Fruit fly (Drosophila melanogaster): ENCODE measurements around the gene CG17803.

Gene CG17803

DNA sequence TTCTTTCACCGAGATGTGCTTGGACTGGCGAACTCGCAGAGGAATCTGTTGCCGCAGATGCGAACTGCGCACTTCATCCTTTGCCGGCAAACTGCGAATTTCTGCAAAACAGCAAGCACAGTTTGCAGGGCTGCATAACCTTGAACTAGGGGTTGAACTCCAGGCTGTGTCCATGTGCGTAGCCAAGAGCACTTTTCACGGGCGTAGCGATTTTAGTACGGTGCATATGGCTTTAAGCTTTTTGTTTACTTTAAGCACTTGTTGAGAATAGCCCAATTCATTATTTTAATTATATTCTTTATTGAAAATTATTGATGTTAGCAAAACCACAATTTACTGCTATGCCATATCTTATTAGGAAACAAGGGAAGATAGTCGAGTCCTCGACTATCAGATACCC is at the start of gene CG17803:
Gene CG17803 (minus strand): TSS at position 249 of the 400 bp plus-strand sequence.
- TF ChIP-seq spab (GFP tag; optimal IDR thresholded peaks at IDR 0.05) (no peak), eg (GFP tag; IDR thresholded peaks at IDR 0.05) (no peak), fd59A (GFP tag; optimal IDR thresholded peaks at IDR 0.05) (no peak), cyc (GFP tag; optimal IDR thresholded peaks at IDR 0.05) (no peak), Lpt (GFP tag; optimal IDR thresholded peaks at IDR 0.05) (no peak), Sox102F (GFP tag; optimal IDR thresholded peaks at IDR 0.05) (no peak), CG8119 (GFP tag; IDR thresholded peaks at IDR 0.05) (no peak), Ets96B (tag; optimal IDR thresholded peaks at IDR 0.05) (no peak), Hr39 (GFP tag; optimal IDR thresholded peaks at IDR 0.05) (no peak), CG9139 (GFP tag; optimal IDR thresholded peaks at IDR 0.05) (no peak), CG11902 (GFP tag; optimal IDR thresholded peaks at IDR 0.05) (no peak), CG10631 (GFP tag; optimal IDR thresholded peaks at IDR 0.05) (no peak), Sox15 (GFP tag; optimal IDR thresholded peaks at IDR 0.05) (no peak), CG7368 (GFP tag; optimal IDR thresholded peaks at IDR 0.05) (no peak), ss (GFP tag; optimal IDR thresholded peaks at IDR 0.05) (no peak)

DNA sequence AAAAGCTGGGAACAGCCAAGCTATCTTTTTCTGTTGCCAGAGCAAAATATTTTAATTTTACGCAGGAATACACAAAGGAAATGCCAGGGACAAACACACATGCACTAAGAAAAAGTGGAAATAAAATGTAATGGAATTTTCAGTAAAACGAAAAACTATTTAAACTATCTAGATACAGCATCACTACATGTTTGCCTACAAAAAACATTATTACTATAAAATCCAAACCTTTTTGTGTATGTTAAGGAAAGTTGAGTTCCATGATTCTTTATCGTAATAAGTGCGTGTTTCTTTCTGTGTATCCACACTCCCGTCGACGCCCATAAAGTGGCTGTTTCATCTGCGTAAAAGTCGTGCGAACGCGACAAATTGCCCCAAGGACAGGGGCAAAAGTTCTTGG is 47.9 kb upstream of the CG17803 start:
- TF ChIP-seq CG15336 (GFP tag; IDR thresholded peaks at IDR 0.05) (no peak), CG8632 (GFP tag; optimal IDR thresholded peaks at IDR 0.05) (no peak), CG9139 (GFP tag; optimal IDR thresholded peaks at IDR 0.05) (no peak), CG8319 (GFP tag; optimal IDR thresholded peaks at IDR 0.05) (no peak), net (GFP tag; optimal IDR thresholded peaks at IDR 0.05) (no peak), CG34406 (GFP tag; optimal IDR thresholded peaks at IDR 0.05) (no peak), Sox15 (GFP tag; optimal IDR thresholded peaks at IDR 0.05) (no peak), salr (GFP tag; optimal IDR thresholded peaks at IDR 0.05) (no peak), svp (GFP tag) (peak; percentile 19), fd59A (GFP tag; optimal IDR thresholded peaks at IDR 0.05) (no peak), ss (GFP tag; optimal IDR thresholded peaks at IDR 0.05) (peak in 1 of 2 experiments; percentile 14), Ets96B (tag; optimal IDR thresholded peaks at IDR 0.05) (peak; percentile 1), fd85E (GFP tag; optimal IDR thresholded peaks at IDR 0.05) (no peak), esn (GFP tag; optimal IDR thresholded peaks at IDR 0.05) (no peak), CG11294 (GFP tag; IDR thresholded peaks at IDR 0.05) (no peak), topi (GFP tag; optimal IDR thresholded peaks at IDR 0.05) (no peak), Sox14 (GFP tag; optimal IDR thresholded peaks at IDR 0.05) (no peak), Eip78C (GFP tag) (peak; percentile 28), CG4318 (GFP tag; optimal IDR thresholded peaks at IDR 0.05) (no peak), CG1621 (tag; optimal IDR thresholded peaks at IDR 0.05) (no peak), CG10669 (GFP tag; optimal IDR thresholded peaks at IDR 0.05) (peak; percentile 1), acj6 (GFP tag; optimal IDR thresholded peaks at IDR 0.05) (no peak), eg (GFP tag; IDR thresholded peaks at IDR 0.05) (no peak), Sox102F (GFP tag; optimal IDR thresholded peaks at IDR 0.05) (no peak)

DNA sequence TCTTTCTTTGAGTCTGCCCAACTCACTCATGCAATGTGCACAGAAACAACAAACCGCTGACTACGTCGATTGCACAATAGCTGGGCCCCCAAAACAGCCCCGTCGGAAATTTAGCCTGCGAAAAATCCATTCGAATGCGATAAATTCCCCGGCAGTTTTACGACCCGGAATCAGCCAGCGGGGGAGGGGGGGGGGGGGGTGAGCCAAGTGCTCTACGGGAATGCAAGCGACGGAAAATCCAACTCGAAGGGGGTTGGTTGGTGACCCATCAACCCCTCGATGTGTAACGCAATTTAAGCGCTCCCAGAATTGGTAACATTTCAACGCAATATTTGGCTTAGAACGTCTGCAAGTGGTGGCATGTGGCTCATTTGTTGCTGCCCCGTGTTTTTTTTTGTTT is 45.7 kb upstream of the CG17803 start:
- TF ChIP-seq CG34406 (GFP tag; optimal IDR thresholded peaks at IDR 0.05) (no peak), CG11902 (GFP tag; optimal IDR thresholded peaks at IDR 0.05) (no peak), Eip93F (GFP tag; optimal IDR thresholded peaks at IDR 0.05) (no peak), CG1621 (tag; optimal IDR thresholded peaks at IDR 0.05) (no peak), CG11762 (GFP tag; optimal IDR thresholded peaks at IDR 0.05; ENCODE audit: insufficient read depth) (no peak), Ets96B (tag; optimal IDR thresholded peaks at IDR 0.05) (no peak), topi (GFP tag; optimal IDR thresholded peaks at IDR 0.05) (no peak), Sox102F (GFP tag; optimal IDR thresholded peaks at IDR 0.05) (no peak)

- TF ChIP-seq vri (GFP tag; optimal IDR thresholded peaks at IDR 0.05) (no peak), ss (GFP tag; optimal IDR thresholded peaks at IDR 0.05) (no peak), dsx (GFP tag; optimal IDR thresholded peaks at IDR 0.05; ENCODE audit: poor library complexity, severe bottlenecking) (no peak), CG32006 (GFP tag; optimal IDR thresholded peaks at IDR 0.05) (no peak), Smox (GFP tag; optimal IDR thresholded peaks at IDR 0.05) (no peak), CG6854 (GFP tag; optimal IDR thresholded peaks at IDR 0.05) (no peak), CG7368 (GFP tag; optimal IDR thresholded peaks at IDR 0.05) (no peak), Sox15 (GFP tag; optimal IDR thresholded peaks at IDR 0.05) (no peak), achi (GFP tag; optimal IDR thresholded peaks at IDR 0.05) (no peak), Sox102F (GFP tag; optimal IDR thresholded peaks at IDR 0.05) (no peak), CG8319 (GFP tag; optimal IDR thresholded peaks at IDR 0.05) (no peak), CG34406 (GFP tag; optimal IDR thresholded peaks at IDR 0.05) (no peak), cyc (GFP tag; optimal IDR thresholded peaks at IDR 0.05) (no peak)
Measured at dm6 chr3R:17830528-17830927, 29.2 kb upstream of the CG17803 start.

Measured in whole organism, prepupa.